Worm (Caenorhabditis elegans) whole organism, dauer: ENCODE measurements around the gene act-4.

ENCODE experiments used
- unc-62 ChIP-seq: sonication (generic microtip); optimal IDR thresholded peaks from 2 replicates; lab custom pipeline; 2017; ENCODE audit warnings: missing biosample characterization, missing genetic modification reagents, missing genetic modification characterization

act-4 gene

ce11 chrX:4960422-4960821, at the start of gene act-4:
Gene act-4 (plus strand): TSS chrX:4960621.
- TF ChIP-seq unc-62 (GFP tag; lab: Kevin White, UChicago) = no peak

ce11 chrX:4911287-4911876, 49.0 kb upstream of the act-4 start:
- TF ChIP-seq unc-62 (GFP tag; lab: Kevin White, UChicago) = no peak

ce11 chrX:4914464-4914863, 46.0 kb upstream of the act-4 start:
- TF ChIP-seq unc-62 (GFP tag; lab: Kevin White, UChicago) = no peak

ce11 chrX:4915879-4916278, 44.5 kb upstream of the act-4 start, which contains the start of gene ifa-4:
Gene ifa-4 (minus strand): TSS chrX:4915979.
- TF ChIP-seq unc-62 (GFP tag; lab: Kevin White, UChicago) = no peak

- TF ChIP-seq unc-62 (GFP tag; lab: Kevin White, UChicago) = no peak
Measured at ce11 chrX:4920942-4921540, 39.4 kb upstream of the act-4 start, which contains the start of gene K05B2.4. Gene K05B2.4 (minus strand): TSS chrX:4920992.

- no peak for TF ChIP-seq unc-62 (GFP tag; lab: Kevin White, UChicago)
Measured at ce11 chrX:4928118-4928517, 32.3 kb upstream of the act-4 start.

- TF ChIP-seq unc-62 (GFP tag; lab: Kevin White, UChicago) = no peak
Measured at ce11 chrX:4929657-4930056, 30.8 kb upstream of the act-4 start, which contains the start of gene mct-4. Gene mct-4 (minus strand): TSS chrX:4929757.

ce11 chrX:4932023-4932422, 28.4 kb upstream of the act-4 start:
- TF ChIP-seq unc-62 (GFP tag; lab: Kevin White, UChicago) = no peak

ce11 chrX:4932964-4933363, 27.5 kb upstream of the act-4 start:
- TF ChIP-seq unc-62 (GFP tag; lab: Kevin White, UChicago) = no peak

- no peak for TF ChIP-seq unc-62 (GFP tag; lab: Kevin White, UChicago)
Measured at ce11 chrX:4938990-4939389, 21.4 kb upstream of the act-4 start.

ce11 chrX:4947749-4948148, 12.7 kb upstream of the act-4 start, which contains the start of gene tyra-3:
Gene tyra-3 (plus strand): TSS chrX:4948049.
- TF ChIP-seq unc-62 (GFP tag; lab: Kevin White, UChicago) = no peak

- TF ChIP-seq unc-62 (GFP tag; lab: Kevin White, UChicago) = no peak
Measured at ce11 chrX:4957259-4957658, 3.2 kb upstream of the act-4 start, which contains the start of gene M03F4.4. Gene M03F4.4 (minus strand): TSS chrX:4957418.

- TF ChIP-seq unc-62 (GFP tag; lab: Kevin White, UChicago) = no peak
Measured at ce11 chrX:4958986-4959385, 1.4 kb upstream of the act-4 start.

ce11 chrX:4959440-4959839, 981 bp upstream of the act-4 start:
- no peak for TF ChIP-seq unc-62 (GFP tag; lab: Kevin White, UChicago)

- no peak for TF ChIP-seq unc-62 (GFP tag; lab: Kevin White, UChicago)
Measured at ce11 chrX:4960910-4961680, 674 bp downstream of the act-4 start.
